Worm (Caenorhabditis elegans) whole organism, L4 larva: Measurements from ENCODE around the gene C07D8.5.

Experiments used
- D1046.2 ChIP-seq: fragments of 200-800 bp; sonication (Bioruptor generic); IDR thresholded peaks from 2 replicates; pipeline ENCODE4 v1.3.6; 2022; ENCODE audit warnings: missing genetic modification characterization, missing compliant biosample characterization
- F26F4.8 ChIP-seq: fragments of 200-800 bp; sonication (Bioruptor generic); conservative IDR thresholded peaks from 2 replicates; pipeline ENCODE4 v1.3.6; 2022; ENCODE audit warnings: missing genetic modification characterization, missing compliant biosample characterization
- Y5F2A.4 ChIP-seq: fragments of 200-800 bp; sonication (Bioruptor generic); optimal IDR thresholded peaks from 2 replicates; lab custom pipeline; 2018; ENCODE audit warnings: mild to moderate bottlenecking, missing genetic modification characterization, missing compliant biosample characterization
- arid-1 ChIP-seq: fragments of 200-800 bp; sonication (Bioruptor generic); conservative IDR thresholded peaks from 2 replicates; pipeline ENCODE4 v1.3.6; 2022; ENCODE audit warnings: missing genetic modification reagents, missing genetic modification characterization, missing compliant biosample characterization
- ceh-20 ChIP-seq: fragments of 200-800 bp; sonication (Bioruptor generic); IDR thresholded peaks from 2 replicates; pipeline ENCODE4 v1.3.6; 2022; ENCODE audit warnings: missing genetic modification reagents, missing genetic modification characterization, missing compliant biosample characterization
- ceh-28 ChIP-seq: fragments of 150-350 bp; optimal IDR thresholded peaks from 2 replicates; lab custom pipeline; 2014; ENCODE audit warnings: missing biosample characterization, missing genetic modification reagents, missing genetic modification characterization
- ces-1 ChIP-seq: fragments of 150-350 bp; sonication (generic microtip); optimal IDR thresholded peaks from 4 replicates; lab custom pipeline; 2014; ENCODE audit warnings: missing biosample characterization, missing genetic modification reagents, missing genetic modification characterization
- daf-16 ChIP-seq, 3 experiments: sonication (generic microtip); optimal IDR thresholded peaks; 2 replicates each; lab custom pipeline; 2016 to 2017; ENCODE audit warnings: missing genetic modification characterization in 3 of 3, missing genetic modification reagents in 3 of 3, mild to moderate bottlenecking in 2 of 3, missing compliant biosample characterization in 2 of 3, missing biosample characterization in 1 of 3, moderate library complexity in 1 of 3
- dmd-6 ChIP-seq: fragments of 200-800 bp; sonication (Bioruptor generic); IDR thresholded peaks from 2 replicates; pipeline ENCODE4 v1.3.6; 2022; ENCODE audit warnings: missing genetic modification reagents, missing genetic modification characterization, missing compliant biosample characterization
- dmd-8 ChIP-seq: fragments of 200-800 bp; sonication (Bioruptor generic); IDR thresholded peaks from 2 replicates; pipeline ENCODE4 v1.3.6; 2022; ENCODE audit warnings: missing genetic modification characterization, missing compliant biosample characterization
- dve-1 ChIP-seq: sonication (generic microtip); optimal IDR thresholded peaks from 2 replicates; lab custom pipeline; 2017; ENCODE audit warnings: antibody characterized with exemption, mild to moderate bottlenecking, missing genetic modification characterization, missing compliant biosample characterization; ENCODE audit not compliant: insufficient read depth
- egl-27 ChIP-seq: sonication (generic microtip); optimal IDR thresholded peaks from 3 replicates; lab custom pipeline; 2017; ENCODE audit warnings: missing biosample characterization, missing genetic modification reagents, missing genetic modification characterization
- egl-43 ChIP-seq: fragments of 200-800 bp; sonication (Bioruptor generic); IDR thresholded peaks from 2 replicates; pipeline ENCODE4 v1.3.6; 2022; ENCODE audit warnings: missing genetic modification reagents, missing genetic modification characterization, missing compliant biosample characterization
- fos-1 ChIP-seq: fragments of 150-350 bp; optimal IDR thresholded peaks from 2 replicates; lab custom pipeline; 2014; ENCODE audit warnings: missing biosample characterization, missing genetic modification characterization
- hlh-11 ChIP-seq: fragments of 200-800 bp; sonication (Bioruptor generic); optimal IDR thresholded peaks from 2 replicates; lab custom pipeline; 2018; ENCODE audit warnings: mild to moderate bottlenecking, missing genetic modification characterization, missing compliant biosample characterization
- hlh-30 ChIP-seq: sonication (generic microtip); optimal IDR thresholded peaks from 2 replicates; lab custom pipeline; 2017; ENCODE audit warnings: antibody characterized with exemption, mild to moderate bottlenecking, missing genetic modification characterization, missing compliant biosample characterization; ENCODE audit not compliant: insufficient read depth
- lin-1 ChIP-seq: fragments of 200-800 bp; sonication (Bioruptor generic); IDR thresholded peaks from 2 replicates; pipeline ENCODE4 v1.3.6; 2022; ENCODE audit warnings: missing genetic modification reagents, missing genetic modification characterization, missing compliant biosample characterization
- lin-13 ChIP-seq: fragments of 150-350 bp; optimal IDR thresholded peaks from 2 replicates; lab custom pipeline; 2014; ENCODE audit warnings: missing biosample characterization, missing genetic modification reagents, missing genetic modification characterization
- lin-15B ChIP-seq: fragments of 150-350 bp; sonication (generic microtip); optimal IDR thresholded peaks from 3 replicates; lab custom pipeline; 2014; ENCODE audit warnings: missing biosample characterization, missing genetic modification characterization
- lin-29 ChIP-seq: fragments of 200-800 bp; sonication (Bioruptor generic); IDR thresholded peaks from 2 replicates; pipeline ENCODE4 v1.3.6; 2022; ENCODE audit warnings: missing genetic modification reagents, missing genetic modification characterization, missing compliant biosample characterization
- lsy-2 ChIP-seq, 2 experiments: fragments of 150-350 bp in 1 of 2; sonication (generic microtip) in 1 of 2; optimal IDR thresholded peaks; 2 replicates each; lab custom pipeline; 2014 to 2017; ENCODE audit warnings: missing biosample characterization in 2 of 2, missing genetic modification characterization in 2 of 2
- nhr-11 ChIP-seq: fragments of 150-350 bp; optimal IDR thresholded peaks from 2 replicates; lab custom pipeline; 2014; ENCODE audit warnings: missing biosample characterization, missing genetic modification characterization
- nhr-111 ChIP-seq: fragments of 200-800 bp; sonication (Bioruptor generic); optimal IDR thresholded peaks from 2 replicates; lab custom pipeline; 2018; ENCODE audit warnings: mild to moderate bottlenecking, missing genetic modification characterization, missing compliant biosample characterization
- nhr-237 ChIP-seq: sonication (generic microtip); optimal IDR thresholded peaks from 2 replicates; lab custom pipeline; 2017; ENCODE audit warnings: missing biosample characterization, missing genetic modification characterization
- php-3 ChIP-seq: fragments of 200-800 bp; sonication (Bioruptor generic); IDR thresholded peaks from 2 replicates; pipeline ENCODE4 v1.3.6; 2022; ENCODE audit warnings: missing genetic modification reagents, missing genetic modification characterization, missing compliant biosample characterization
- pqm-1 ChIP-seq: sonication (generic microtip); optimal IDR thresholded peaks from 2 replicates; lab custom pipeline; 2017; ENCODE audit warnings: missing biosample characterization, missing genetic modification characterization
- sdz-12 ChIP-seq: fragments of 200-800 bp; sonication (Bioruptor generic); optimal IDR thresholded peaks from 2 replicates; lab custom pipeline; 2018; ENCODE audit warnings: mild to moderate bottlenecking, missing genetic modification characterization, missing compliant biosample characterization
- set-16 ChIP-seq: fragments of 200-800 bp; sonication (Bioruptor generic); IDR thresholded peaks from 2 replicates; pipeline ENCODE4 v1.3.6; 2022; ENCODE audit warnings: missing genetic modification reagents, missing genetic modification characterization, missing compliant biosample characterization
- skn-1 ChIP-seq: fragments of 150-350 bp; optimal IDR thresholded peaks from 2 replicates; lab custom pipeline; 2014; ENCODE audit warnings: missing biosample characterization, missing genetic modification characterization
- snpc-4 ChIP-seq: fragments of 150-350 bp; optimal IDR thresholded peaks from 2 replicates; lab custom pipeline; 2014; ENCODE audit warnings: missing biosample characterization, missing genetic modification characterization
- tag-97 ChIP-seq: fragments of 200-800 bp; sonication (Bioruptor generic); IDR thresholded peaks from 2 replicates; pipeline ENCODE4 v1.3.6; 2022; ENCODE audit warnings: missing genetic modification characterization, missing compliant biosample characterization
- tra-1 ChIP-seq: fragments of 200-800 bp; sonication (Bioruptor generic); IDR thresholded peaks from 2 replicates; pipeline ENCODE4 v1.3.6; 2022; ENCODE audit warnings: missing genetic modification reagents, missing genetic modification characterization, missing compliant biosample characterization
- unc-62 ChIP-seq, 3 experiments: fragments of 150-350 bp in 1 of 3; sonication (generic microtip); optimal IDR thresholded peaks in 2 of 3; peaks in 1 of 3; 1 replicate in 1 of 3; 2 replicates in 2 of 3; lab custom pipeline; 2014 to 2017; ENCODE audit warnings: missing biosample characterization in 3 of 3, missing genetic modification characterization in 3 of 3, missing genetic modification reagents in 3 of 3, missing genotype in 1 of 3
- vab-7 ChIP-seq: fragments of 200-800 bp; sonication (Bioruptor generic); IDR thresholded peaks from 2 replicates; pipeline ENCODE4 v1.3.6; 2022; ENCODE audit warnings: missing genetic modification reagents, missing genetic modification characterization, missing compliant biosample characterization
- zfp-2 ChIP-seq: sonication (generic microtip); optimal IDR thresholded peaks from 2 replicates; lab custom pipeline; 2016; ENCODE audit warnings: mild to moderate bottlenecking, missing genetic modification characterization, missing compliant biosample characterization

The C07D8.5 gene

ce11 chrX:7296310-7296709 is 47.5 kb upstream of the C07D8.5 start (continued):
- no peak for TF ChIP-seq tag-97
- no peak for TF ChIP-seq sdz-12
- peak; percentile 84 for TF ChIP-seq dmd-6 (GFP tag; lab: Robert Waterston, UW)
- no peak for TF ChIP-seq hlh-30 (tag; lab: Kevin White, UChicago)
- TF ChIP-seq lin-29: no peak
- TF ChIP-seq dmd-8 (GFP tag; lab: Robert Waterston, UW): no peak
- TF ChIP-seq egl-27 (tag; lab: Kevin White, UChicago): no peak
- peak; percentile 84 for TF ChIP-seq tra-1 (GFP tag; lab: Robert Waterston, UW)
- no peak for TF ChIP-seq vab-7
- no peak for TF ChIP-seq Y5F2A.4 (GFP tag; lab: Kevin White, UChicago)
- no peak for TF ChIP-seq skn-1 (tag; lab: Kevin White, UChicago)
- no peak for TF ChIP-seq nhr-11
- no peak for TF ChIP-seq zfp-2 (tag; lab: Kevin White, UChicago)
- TF ChIP-seq ceh-20 (GFP tag; lab: Robert Waterston, UW): no peak
- TF ChIP-seq egl-43 (GFP tag; lab: Robert Waterston, UW): no peak
- TF ChIP-seq set-16 (GFP tag; lab: Robert Waterston, UW): no peak
- TF ChIP-seq ceh-28 (tag; lab: Kevin White, UChicago): no peak
- no peak for TF ChIP-seq lin-13 (GFP tag; lab: Kevin White, UChicago)
- TF ChIP-seq snpc-4 (tag; lab: Kevin White, UChicago): no peak
- TF ChIP-seq ces-1 (GFP tag; lab: Kevin White, UChicago): no peak
- no peak for TF ChIP-seq nhr-111
- no peak for TF ChIP-seq nhr-237 (tag; lab: Kevin White, UChicago)

ce11 chrX:7298652-7299051 is 45.2 kb upstream of the C07D8.5 start, which contains the start of gene K03A1.4:
TSS of gene K03A1.4 (minus strand) at chrX:7298752.
- TF ChIP-seq arid-1: no peak
- TF ChIP-seq lin-15B (tag; lab: Kevin White, UChicago): no peak
- TF ChIP-seq D1046.2 (GFP tag; lab: Robert Waterston, UW): no peak
- peak in 1 of 2 experiments; percentile 53 for TF ChIP-seq unc-62 (GFP tag; optimal IDR thresholded peaks at IDR 0.05 in 1 of 2; lab: Kevin White, UChicago)
- TF ChIP-seq unc-62 (tag; optimal IDR thresholded peaks at IDR 0.05; lab: Kevin White, UChicago): no peak
- no peak for TF ChIP-seq nhr-237 (tag; lab: Kevin White, UChicago)

- TF ChIP-seq tra-1 (GFP tag; lab: Robert Waterston, UW) (0 out of 2 replicates have a peak, but pooled peaks have one; percentile 7), dve-1 (tag; lab: Kevin White, UChicago) (peak; percentile 65), F26F4.8 (GFP tag; lab: Robert Waterston, UW) (no peak), unc-62 (GFP tag; optimal IDR thresholded peaks at IDR 0.05 in 1 of 2; lab: Kevin White, UChicago) (peak in 1 of 2 experiments; percentile 3), unc-62 (tag; optimal IDR thresholded peaks at IDR 0.05; lab: Kevin White, UChicago) (no peak), daf-16 (GFP tag; optimal IDR thresholded peaks at IDR 0.05; lab: Kevin White, UChicago) (no peak), daf-16 (tag; optimal IDR thresholded peaks at IDR 0.05; lab: Kevin White, UChicago) (peak; percentile 46), lin-1 (GFP tag; lab: Robert Waterston, UW) (no peak), lsy-2 (tag; optimal IDR thresholded peaks at IDR 0.05; lab: Kevin White, UChicago) (no peak), php-3 (GFP tag; lab: Robert Waterston, UW) (peak; percentile 47; the same call in 1 of the 2 replicates), dmd-6 (GFP tag; lab: Robert Waterston, UW) (peak; percentile 54; the same call in 1 of the 2 replicates), snpc-4 (tag; lab: Kevin White, UChicago) (no peak), fos-1 (no peak), hlh-11 (tag; lab: Kevin White, UChicago) (peak; percentile 34), pqm-1 (tag; lab: Kevin White, UChicago) (peak; percentile 48)
Observed at ce11 chrX:7303115-7303514, 40.7 kb upstream of the C07D8.5 start.
